Fruit fly (Drosophila melanogaster) whole organism, embryonic: Measurements from ENCODE around the gene Prp18.

Experiments
- Aef1 ChIP-seq: fragments of 200-800 bp; sonication (Bioruptor generic); IDR thresholded peaks from 3 replicates; pipeline ENCODE4 v1.3.6; 2022; ENCODE audit warnings: missing biosample characterization, missing genetic modification characterization
- Asciz ChIP-seq: fragments of 200-800 bp; sonication (Bioruptor generic); optimal IDR thresholded peaks from 2 replicates; lab custom pipeline; 2017; ENCODE audit warnings: missing biosample characterization, mild to moderate bottlenecking, missing genetic modification characterization, missing genetic modification reagents
- Bteb2 ChIP-seq: fragments of 200-800 bp; sonication (Bioruptor generic); optimal IDR thresholded peaks from 2 replicates; lab custom pipeline; 2016; ENCODE audit warnings: missing biosample characterization, missing genetic modification characterization
- CG10366 ChIP-seq: fragments of 200-800 bp; sonication (Bioruptor generic); IDR thresholded peaks from 2 replicates; pipeline ENCODE4 v1.3.6; 2022; ENCODE audit warnings: missing biosample characterization, missing genetic modification characterization
- CG11560 ChIP-seq: fragments of 200-800 bp; sonication (Bioruptor generic); IDR thresholded peaks from 3 replicates; pipeline ENCODE4 v1.3.6; 2022; ENCODE audit warnings: missing biosample characterization, missing genetic modification characterization
- CG3065 ChIP-seq: fragments of 200-800 bp; sonication (Bioruptor generic); optimal IDR thresholded peaks from 2 replicates; lab custom pipeline; 2016; ENCODE audit warnings: missing biosample characterization, missing genetic modification characterization
- CG3163 ChIP-seq: fragments of 200-800 bp; sonication (Bioruptor generic); optimal IDR thresholded peaks from 3 replicates; lab custom pipeline; 2016; ENCODE audit warnings: missing biosample characterization, missing genetic modification characterization
- CG6683 ChIP-seq: fragments of 200-800 bp; sonication (Bioruptor generic); optimal IDR thresholded peaks from 2 replicates; lab custom pipeline; 2017; ENCODE audit warnings: missing biosample characterization, mild to moderate bottlenecking, missing genetic modification characterization, missing genetic modification reagents
- CG6791 ChIP-seq: fragments of 200-800 bp; sonication (Bioruptor generic); IDR thresholded peaks from 3 replicates; pipeline ENCODE4 v1.3.6; 2022; ENCODE audit warnings: missing biosample characterization, missing genetic modification characterization; ENCODE audit not compliant: partially characterized antibody
- CG8765 ChIP-seq: fragments of 200-800 bp; sonication (Bioruptor generic); IDR thresholded peaks from 2 replicates; pipeline ENCODE4 v1.3.6; 2022; ENCODE audit warnings: missing biosample characterization, missing genetic modification characterization
- CG9609 ChIP-seq: fragments of 200-800 bp; sonication (Bioruptor generic); optimal IDR thresholded peaks from 3 replicates; lab custom pipeline; 2016; ENCODE audit warnings: missing biosample characterization, missing genetic modification characterization
- CG9932 ChIP-seq: fragments of 200-800 bp; sonication (Bioruptor generic); IDR thresholded peaks from 2 replicates; pipeline ENCODE4 v1.3.6; 2022; ENCODE audit warnings: missing biosample characterization, missing genetic modification characterization
- CrebB ChIP-seq: fragments of 200-800 bp; sonication (Bioruptor generic); optimal IDR thresholded peaks from 3 replicates; lab custom pipeline; 2018; ENCODE audit warnings: missing biosample characterization, mild to moderate bottlenecking, missing genetic modification characterization
- Doc2 ChIP-seq: fragments of 200-800 bp; sonication (Bioruptor generic); IDR thresholded peaks from 2 replicates; pipeline ENCODE4 v1.3.6; 2022; ENCODE audit warnings: missing biosample characterization, missing genetic modification characterization
- ERR ChIP-seq: fragments of 200-800 bp; sonication (Bioruptor generic); optimal IDR thresholded peaks from 2 replicates; lab custom pipeline; 2016; ENCODE audit warnings: missing biosample characterization, missing genetic modification characterization
- Ets65A ChIP-seq: fragments of 200-800 bp; sonication (Bioruptor generic); peaks from one replicate; lab custom pipeline; 2016; ENCODE audit warnings: missing biosample characterization, missing genetic modification characterization
- Lhr ChIP-seq: fragments of 200-800 bp; sonication (Bioruptor generic); optimal IDR thresholded peaks from 3 replicates; lab custom pipeline; 2017; ENCODE audit warnings: mild to moderate bottlenecking, missing biosample characterization, missing genetic modification reagents, missing genetic modification characterization
- Mes4 ChIP-seq: fragments of 200-800 bp; sonication (Bioruptor generic); optimal IDR thresholded peaks from 2 replicates; lab custom pipeline; 2016; ENCODE audit warnings: missing biosample characterization, missing genetic modification characterization
- Myb ChIP-seq: fragments of 200-800 bp; sonication (Bioruptor generic); optimal IDR thresholded peaks from 2 replicates; lab custom pipeline; 2016; ENCODE audit warnings: missing biosample characterization, missing genetic modification characterization
- NK7.1 ChIP-seq: fragments of 200-800 bp; sonication (Bioruptor generic); optimal IDR thresholded peaks from 3 replicates; lab custom pipeline; 2016; ENCODE audit warnings: missing biosample characterization, missing genetic modification characterization
- Spps ChIP-seq: fragments of 200-800 bp; sonication (Bioruptor generic); optimal IDR thresholded peaks from 2 replicates; lab custom pipeline; 2018; ENCODE audit warnings: missing biosample characterization, mild to moderate bottlenecking, missing genetic modification characterization
- amos ChIP-seq: fragments of 200-800 bp; sonication (Bioruptor generic); IDR thresholded peaks from 2 replicates; pipeline ENCODE4 v1.3.6; 2022; ENCODE audit warnings: missing biosample characterization, missing genetic modification characterization; ENCODE audit not compliant: partially characterized antibody
- az2 ChIP-seq: fragments of 200-800 bp; sonication (Bioruptor generic); optimal IDR thresholded peaks from 3 replicates; lab custom pipeline; 2016; ENCODE audit warnings: missing biosample characterization, missing genetic modification characterization
- cas ChIP-seq: fragments of 200-800 bp; sonication (Bioruptor generic); IDR thresholded peaks from 2 replicates; pipeline ENCODE4 v1.3.6; 2022; ENCODE audit warnings: missing biosample characterization, missing genetic modification characterization
- cato ChIP-seq: fragments of 200-800 bp; sonication (Bioruptor generic); optimal IDR thresholded peaks from 2 replicates; lab custom pipeline; 2016; ENCODE audit warnings: missing biosample characterization, missing genetic modification characterization, borderline replicate concordance
- chinmo ChIP-seq: fragments of 200-800 bp; sonication (Bioruptor generic); IDR thresholded peaks from 4 replicates; pipeline ENCODE4 v1.3.6; 2022; ENCODE audit warnings: missing biosample characterization, missing genetic modification characterization; ENCODE audit not compliant: partially characterized antibody
- dm ChIP-seq: fragments of 200-800 bp; sonication (Bioruptor generic); optimal IDR thresholded peaks from 3 replicates; lab custom pipeline; 2016; ENCODE audit warnings: missing biosample characterization, missing genetic modification characterization
- ewg ChIP-seq: fragments of 200-800 bp; sonication (Bioruptor generic); optimal IDR thresholded peaks from 3 replicates; lab custom pipeline; 2017; ENCODE audit warnings: mild to moderate bottlenecking, missing biosample characterization, missing genetic modification reagents, missing genetic modification characterization
- eyg ChIP-seq: fragments of 200-800 bp; sonication (Bioruptor generic); optimal IDR thresholded peaks from 3 replicates; lab custom pipeline; 2016; ENCODE audit warnings: missing biosample characterization, missing genetic modification characterization
- fd64A ChIP-seq: fragments of 200-800 bp; sonication (Bioruptor generic); optimal IDR thresholded peaks from 3 replicates; lab custom pipeline; 2018; ENCODE audit warnings: missing biosample characterization, mild to moderate bottlenecking, missing genetic modification characterization
- fu2 ChIP-seq: fragments of 200-800 bp; sonication (Bioruptor generic); optimal IDR thresholded peaks from 2 replicates; lab custom pipeline; 2016; ENCODE audit warnings: missing biosample characterization, missing genetic modification characterization
- gce ChIP-seq: fragments of 200-800 bp; sonication (Bioruptor generic); IDR thresholded peaks from 3 replicates; pipeline ENCODE4 v1.3.6; 2022; ENCODE audit warnings: missing biosample characterization, missing genetic modification characterization
- gfzf ChIP-seq: fragments of 200-800 bp; sonication (Bioruptor generic); optimal IDR thresholded peaks from 2 replicates; lab custom pipeline; 2016; ENCODE audit warnings: missing biosample characterization, mild to moderate bottlenecking, missing genetic modification characterization, moderate library complexity
- gsb-n ChIP-seq: fragments of 200-800 bp; sonication (Bioruptor generic); optimal IDR thresholded peaks from 3 replicates; lab custom pipeline; 2018; ENCODE audit warnings: missing biosample characterization, mild to moderate bottlenecking, missing genetic modification characterization
- ham ChIP-seq: fragments of 200-800 bp; sonication (Bioruptor generic); IDR thresholded peaks from 2 replicates; pipeline ENCODE4 v1.3.6; 2022; ENCODE audit warnings: missing biosample characterization, missing genetic modification characterization
- hkb ChIP-seq, 2 experiments: fragments of 200-800 bp in 1 of 2; fragments of >200 bp in 1 of 2; sonication (Bioruptor generic) in 1 of 2; IDR thresholded peaks in 1 of 2; optimal IDR thresholded peaks in 1 of 2; 2 replicates each; pipeline versions ENCODE4 v1.3.6 to Lab custom; 2017 to 2022; ENCODE audit warnings: missing biosample characterization in 1 of 2, missing genetic modification characterization in 1 of 2
- ken ChIP-seq: fragments of 200-800 bp; sonication (Bioruptor generic); IDR thresholded peaks from 3 replicates; pipeline ENCODE4 v1.3.6; 2022; ENCODE audit warnings: missing biosample characterization, missing genetic modification characterization
- lmd ChIP-seq: fragments of 200-800 bp; sonication (Bioruptor generic); IDR thresholded peaks from 2 replicates; pipeline ENCODE4 v1.3.6; 2022; ENCODE audit warnings: missing biosample characterization, missing genetic modification characterization
- maf-S ChIP-seq: fragments of 200-800 bp; sonication (Bioruptor generic); optimal IDR thresholded peaks from 2 replicates; lab custom pipeline; 2016; ENCODE audit warnings: missing biosample characterization, missing genetic modification characterization
- nau ChIP-seq: fragments of 200-800 bp; sonication (Bioruptor generic); optimal IDR thresholded peaks from 3 replicates; lab custom pipeline; 2017; ENCODE audit warnings: missing biosample characterization, mild to moderate bottlenecking, missing genetic modification characterization, missing genetic modification reagents
- pan ChIP-seq, 4 experiments: fragments of >200 bp in 3 of 4; fragments of 200-800 bp in 1 of 4; sonication (Bioruptor generic) in 1 of 4; optimal IDR thresholded peaks in 3 of 4; IDR thresholded peaks in 1 of 4; 2 replicates each; pipeline versions ENCODE4 v1.3.6 to Lab custom; 2017 to 2022; ENCODE audit warnings: missing biosample characterization in 2 of 4, missing genetic modification characterization in 2 of 4, mixed read lengths in 1 of 4
- pnt ChIP-seq: fragments of 200-800 bp; sonication (Bioruptor generic); optimal IDR thresholded peaks from 3 replicates; lab custom pipeline; 2016; ENCODE audit warnings: missing biosample characterization, missing genetic modification characterization
- prd ChIP-seq, 3 experiments: fragments of >200 bp in 2 of 3; fragments of 200-800 bp in 1 of 3; sonication (Bioruptor generic) in 1 of 3; optimal IDR thresholded peaks in 2 of 3; IDR thresholded peaks in 1 of 3; 2 replicates in 2 of 3; 3 replicates in 1 of 3; pipeline versions ENCODE4 v1.3.6 to Lab custom; 2017 to 2022; ENCODE audit warnings: missing biosample characterization in 1 of 3, missing genetic modification characterization in 1 of 3
- run ChIP-seq: fragments of 200-800 bp; sonication (Bioruptor generic); optimal IDR thresholded peaks from 3 replicates; lab custom pipeline; 2018; ENCODE audit warnings: missing biosample characterization, mild to moderate bottlenecking, missing genetic modification characterization
- sob ChIP-seq: fragments of 200-800 bp; sonication (Bioruptor generic); IDR thresholded peaks from 2 replicates; pipeline ENCODE4 v1.3.6; 2022; ENCODE audit warnings: missing biosample characterization, missing genetic modification characterization
- sqz ChIP-seq: fragments of 200-800 bp; sonication (Bioruptor generic); optimal IDR thresholded peaks from 3 replicates; lab custom pipeline; 2018; ENCODE audit warnings: missing biosample characterization, mild to moderate bottlenecking, missing genetic modification characterization
- tin ChIP-seq: fragments of 200-800 bp; sonication (Bioruptor generic); optimal IDR thresholded peaks from 3 replicates; lab custom pipeline; 2016; ENCODE audit warnings: missing biosample characterization, missing genetic modification characterization
- tio ChIP-seq: fragments of 200-800 bp; sonication (Bioruptor generic); optimal IDR thresholded peaks from 2 replicates; lab custom pipeline; 2017; ENCODE audit warnings: missing biosample characterization, missing genetic modification characterization, inconsistent platforms
- trem ChIP-seq: fragments of 200-800 bp; optimal IDR thresholded peaks from 3 replicates; lab custom pipeline; 2019; ENCODE audit warnings: missing biosample characterization, mild to moderate bottlenecking, missing genetic modification characterization, moderate library complexity

Prp18 gene

DNA sequence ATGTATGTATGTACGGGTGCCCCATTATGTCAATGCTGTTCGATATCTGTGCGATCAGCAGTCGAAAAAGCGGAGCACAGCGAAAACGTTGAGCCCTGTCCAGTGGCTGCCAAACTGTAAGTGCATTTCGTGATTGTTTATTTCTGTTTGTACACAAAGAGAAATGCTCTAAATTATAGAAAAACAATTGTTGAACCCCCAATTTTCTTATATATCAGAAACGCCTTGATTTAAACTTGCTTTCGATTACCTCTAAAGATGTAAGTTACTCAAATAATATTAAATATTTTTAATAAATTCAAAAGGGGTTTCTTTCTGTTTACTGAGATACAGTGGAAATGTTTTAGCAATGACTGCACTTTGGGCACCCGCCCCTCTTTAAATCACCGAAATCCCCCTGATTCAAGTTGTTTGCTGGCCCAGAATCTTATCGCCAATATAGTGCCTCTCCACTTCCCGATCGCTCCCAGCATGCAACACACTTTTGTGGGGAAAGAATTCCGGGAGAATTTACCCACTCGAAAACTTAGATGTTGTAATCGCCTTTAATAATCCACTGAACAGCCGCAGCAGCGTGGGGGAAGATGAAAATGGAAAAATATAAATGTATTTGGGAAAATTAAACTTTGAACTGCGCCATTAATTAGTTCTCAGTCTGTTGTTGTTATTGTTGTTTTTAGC, 16.2 kb downstream of the Prp18 start (continued):
- no peak for TF ChIP-seq prd (optimal IDR thresholded peaks at IDR 0.05; lab: Kevin White, UChicago)
- TF ChIP-seq prd (GFP tag; IDR thresholded peaks at IDR 0.05; lab: Robert Waterston, UW) = peak; percentile 56; the same call in 1 of the 3 replicates
- TF ChIP-seq dm = no peak
- TF ChIP-seq maf-S (GFP tag; lab: Kevin White, UChicago) = no peak
- peak; percentile 13 for TF ChIP-seq ewg (GFP tag; lab: Kevin White, UChicago)
- no peak for TF ChIP-seq pan (optimal IDR thresholded peaks at IDR 0.05; lab: Kevin White, UChicago)
- peak in 1 of 2 experiments; percentile 71 for TF ChIP-seq pan (GFP tag; optimal IDR thresholded peaks at IDR 0.05 in 1 of 2, IDR thresholded peaks at IDR 0.05 in 1 of 2)
- TF ChIP-seq CG8765 (GFP tag; lab: Robert Waterston, UW) = no peak
- no peak for TF ChIP-seq run
- TF ChIP-seq ERR = no peak
- TF ChIP-seq Mes4 = no peak
- 0 out of 3 replicates have a peak, but pooled peaks have one; percentile 38 for TF ChIP-seq gce (GFP tag; lab: Robert Waterston, UW)
- TF ChIP-seq CG6791 (GFP tag; lab: Robert Waterston, UW) = no peak
- peak; percentile 44 for TF ChIP-seq Spps (tag; lab: Kevin White, UChicago)
- no peak for TF ChIP-seq nau
- no peak for TF ChIP-seq Myb (GFP tag; lab: Kevin White, UChicago)
- TF ChIP-seq CrebB (tag; lab: Kevin White, UChicago) = no peak
- TF ChIP-seq lmd (GFP tag; lab: Robert Waterston, UW) = peak; percentile 56
- no peak for TF ChIP-seq CG9932 (GFP tag; lab: Robert Waterston, UW)
- no peak for TF ChIP-seq Aef1 (GFP tag; lab: Robert Waterston, UW)
- peak; percentile 21; the same call in 1 of the 2 replicates for TF ChIP-seq sob (GFP tag; lab: Robert Waterston, UW)
- TF ChIP-seq CG10366 = 0 out of 2 replicates have a peak, but pooled peaks have one; percentile 25
- no peak for TF ChIP-seq Lhr (GFP tag; lab: Kevin White, UChicago)
- peak; percentile 17 for TF ChIP-seq CG3065 (GFP tag; lab: Kevin White, UChicago)
- TF ChIP-seq sqz = peak; percentile 2
- no peak for TF ChIP-seq Doc2
- TF ChIP-seq fd64A (GFP tag; lab: Kevin White, UChicago) = no peak
- TF ChIP-seq hkb (optimal IDR thresholded peaks at IDR 0.05; lab: Kevin White, UChicago) = no peak
- peak; percentile 55 for TF ChIP-seq hkb (GFP tag; IDR thresholded peaks at IDR 0.05; lab: Robert Waterston, UW)
- TF ChIP-seq Asciz (GFP tag; lab: Kevin White, UChicago) = peak; percentile 26
- peak; percentile 23 for TF ChIP-seq tin (GFP tag; lab: Kevin White, UChicago)
- TF ChIP-seq CG11560 = no peak
- TF ChIP-seq amos = no peak
- 0 out of 3 replicates have a peak, but pooled peaks have one; percentile 43 for TF ChIP-seq ken (GFP tag; lab: Robert Waterston, UW)
- no peak for TF ChIP-seq CG3163 (GFP tag; lab: Kevin White, UChicago)
- no peak for TF ChIP-seq tio (GFP tag; lab: Kevin White, UChicago)
- TF ChIP-seq gsb-n (tag; lab: Kevin White, UChicago) = peak; percentile 55
- TF ChIP-seq chinmo = no peak
- TF ChIP-seq Ets65A (GFP tag; lab: Kevin White, UChicago) = peak; percentile 1
- TF ChIP-seq cato = no peak
- no peak for TF ChIP-seq cas (GFP tag; lab: Robert Waterston, UW)
- no peak for TF ChIP-seq CG6683 (GFP tag; lab: Kevin White, UChicago)
- TF ChIP-seq gfzf (GFP tag; lab: Kevin White, UChicago) = no peak
- TF ChIP-seq CG9609 (GFP tag; lab: Kevin White, UChicago) = no peak
- TF ChIP-seq eyg = no peak
- no peak for TF ChIP-seq NK7.1 (GFP tag; lab: Kevin White, UChicago)
- no peak for TF ChIP-seq pnt (GFP tag; lab: Kevin White, UChicago)
- peak; percentile 45 for TF ChIP-seq az2
- TF ChIP-seq Bteb2 (GFP tag; lab: Kevin White, UChicago) = no peak
- TF ChIP-seq trem = peak; percentile 48
- no peak for TF ChIP-seq ham (GFP tag; lab: Robert Waterston, UW)
- no peak for TF ChIP-seq fu2
